Fruit fly (Drosophila melanogaster) whole organism, embryonic: ENCODE results near the gene niki.

ENCODE experiments used
- C15 ChIP-seq: fragments of 200-800 bp; sonication (Bioruptor generic); IDR thresholded peaks from 3 replicates; pipeline ENCODE4 v1.3.6; 2022; ENCODE audit warnings: missing biosample characterization, missing genetic modification characterization
- CG1024 ChIP-seq: fragments of 200-800 bp; sonication (Bioruptor generic); IDR thresholded peaks from 2 replicates; pipeline ENCODE4 v1.3.6; 2022; ENCODE audit warnings: missing biosample characterization, missing genetic modification characterization
- CG10959 ChIP-seq: fragments of 200-800 bp; sonication (Bioruptor generic); IDR thresholded peaks from 2 replicates; pipeline ENCODE4 v1.3.6; 2022; ENCODE audit warnings: missing biosample characterization, missing genetic modification characterization
- CG12769 ChIP-seq: fragments of 200-800 bp; sonication (Bioruptor generic); optimal IDR thresholded peaks from 2 replicates; lab custom pipeline; 2019; ENCODE audit warnings: missing biosample characterization, mild to moderate bottlenecking, missing genetic modification characterization, moderate library complexity
- CG13894 ChIP-seq: fragments of 200-800 bp; sonication (Bioruptor generic); optimal IDR thresholded peaks from 3 replicates; lab custom pipeline; 2018; ENCODE audit warnings: missing biosample characterization, mild to moderate bottlenecking, missing genetic modification characterization, moderate library complexity
- CG14050 ChIP-seq: fragments of 200-800 bp; sonication (Bioruptor generic); IDR thresholded peaks from 3 replicates; pipeline ENCODE4 v1.3.6; 2022; ENCODE audit warnings: missing biosample characterization, missing genetic modification characterization
- CG14441 ChIP-seq: fragments of 200-800 bp; sonication (Bioruptor generic); IDR thresholded peaks from 2 replicates; pipeline ENCODE4 v1.3.6; 2022; ENCODE audit warnings: missing biosample characterization, missing genetic modification characterization
- CG14965 ChIP-seq: fragments of 200-800 bp; sonication (Bioruptor generic); optimal IDR thresholded peaks from 2 replicates; lab custom pipeline; 2016; ENCODE audit warnings: missing biosample characterization, missing genetic modification characterization, borderline replicate concordance
- CG17912 ChIP-seq: fragments of 200-800 bp; sonication (Bioruptor generic); optimal IDR thresholded peaks from 2 replicates; lab custom pipeline; 2018; ENCODE audit warnings: missing biosample characterization, mild to moderate bottlenecking, missing genetic modification characterization
- CG2199 ChIP-seq: fragments of 200-800 bp; sonication (Bioruptor generic); IDR thresholded peaks from 3 replicates; pipeline ENCODE4 v1.3.6; 2022; ENCODE audit warnings: missing biosample characterization, missing genetic modification characterization
- CG33213 ChIP-seq: fragments of 200-800 bp; sonication (Bioruptor generic); optimal IDR thresholded peaks from 3 replicates; lab custom pipeline; 2016; ENCODE audit warnings: missing biosample characterization, missing genetic modification characterization
- CG3726 ChIP-seq: fragments of 200-800 bp; sonication (Bioruptor generic); IDR thresholded peaks from 3 replicates; pipeline ENCODE4, ENCODE4 v1.3.6; 2022; ENCODE audit warnings: missing biosample characterization, missing genetic modification characterization
- CG6854 ChIP-seq: fragments of 200-800 bp; sonication (Bioruptor generic); optimal IDR thresholded peaks from 3 replicates; lab custom pipeline; 2017; ENCODE audit warnings: missing biosample characterization, mild to moderate bottlenecking, missing genetic modification characterization
- CG9876 ChIP-seq: fragments of 200-800 bp; sonication (Bioruptor generic); optimal IDR thresholded peaks from 2 replicates; lab custom pipeline; 2016; ENCODE audit warnings: missing biosample characterization, missing genetic modification characterization
- Camta ChIP-seq: fragments of 200-800 bp; sonication (Bioruptor generic); optimal IDR thresholded peaks from 2 replicates; lab custom pipeline; 2016; ENCODE audit warnings: missing biosample characterization, missing genetic modification characterization
- D19B ChIP-seq: fragments of 200-800 bp; sonication (Bioruptor generic); optimal IDR thresholded peaks from 2 replicates; lab custom pipeline; 2017; ENCODE audit warnings: missing biosample characterization, mild to moderate bottlenecking, missing genetic modification characterization
- Dad ChIP-seq: fragments of 200-800 bp; sonication (Bioruptor generic); optimal IDR thresholded peaks from 3 replicates; lab custom pipeline; 2016; ENCODE audit warnings: missing biosample characterization, missing genetic modification characterization
- Dll ChIP-seq: fragments of 200-800 bp; sonication (Bioruptor generic); IDR thresholded peaks from 4 replicates; pipeline ENCODE4 v1.3.6; 2022; ENCODE audit warnings: missing biosample characterization, missing genetic modification characterization; ENCODE audit not compliant: partially characterized antibody
- Ets97D ChIP-seq: fragments of 200-800 bp; sonication (Bioruptor generic); optimal IDR thresholded peaks from 3 replicates; lab custom pipeline; 2016; ENCODE audit warnings: missing biosample characterization, missing genetic modification characterization
- Gug ChIP-seq: fragments of 200-800 bp; sonication (Bioruptor generic); IDR thresholded peaks from 4 replicates; pipeline ENCODE4 v1.3.6; 2022; ENCODE audit warnings: missing biosample characterization, missing genetic modification characterization
- Hand ChIP-seq: fragments of 200-800 bp; sonication (Bioruptor generic); optimal IDR thresholded peaks from 2 replicates; lab custom pipeline; 2017; ENCODE audit warnings: mild to moderate bottlenecking, missing biosample characterization, missing genetic modification reagents, missing genetic modification characterization
- Hr3 ChIP-seq: fragments of 200-800 bp; sonication (Bioruptor generic); optimal IDR thresholded peaks from 3 replicates; lab custom pipeline; 2016; ENCODE audit warnings: missing biosample characterization, missing genetic modification characterization
- Kr ChIP-seq: fragments of 200-800 bp; sonication (Bioruptor generic); optimal IDR thresholded peaks from 2 replicates; lab custom pipeline; 2017; ENCODE audit warnings: missing biosample characterization, mild to moderate bottlenecking, missing genetic modification characterization
- MBD-R2 ChIP-seq: fragments of 200-800 bp; sonication (Bioruptor generic); IDR thresholded peaks from 2 replicates; pipeline ENCODE4 v1.3.6; 2022; ENCODE audit warnings: missing biosample characterization, missing genetic modification characterization
- Side ChIP-seq: fragments of 200-800 bp; sonication (Bioruptor generic); optimal IDR thresholded peaks from 2 replicates; lab custom pipeline; 2016; ENCODE audit warnings: missing biosample characterization, missing genetic modification characterization
- Sox100B ChIP-seq: fragments of 200-800 bp; sonication (Bioruptor generic); optimal IDR thresholded peaks from 3 replicates; lab custom pipeline; 2018; ENCODE audit warnings: missing biosample characterization, mild to moderate bottlenecking, missing genetic modification characterization
- Sox102F ChIP-seq: fragments of 200-800 bp; sonication (Bioruptor generic); optimal IDR thresholded peaks from 2 replicates; lab custom pipeline; 2018; ENCODE audit warnings: missing biosample characterization, mild to moderate bottlenecking, missing genetic modification characterization, moderate library complexity
- Sry-β ChIP-seq: fragments of 200-800 bp; sonication (Bioruptor generic); optimal IDR thresholded peaks from 2 replicates; lab custom pipeline; 2018; ENCODE audit warnings: missing biosample characterization, mild to moderate bottlenecking, missing genetic modification characterization, moderate library complexity
- TFAM ChIP-seq: fragments of 200-800 bp; sonication (Bioruptor generic); optimal IDR thresholded peaks from 2 replicates; lab custom pipeline; 2017; ENCODE audit warnings: missing biosample characterization, missing genetic modification characterization, inconsistent platforms
- YL-1 ChIP-seq: fragments of 200-800 bp; sonication (Bioruptor generic); optimal IDR thresholded peaks from 3 replicates; lab custom pipeline; 2017; ENCODE audit warnings: missing biosample characterization, mild to moderate bottlenecking, missing genetic modification characterization
- aop ChIP-seq: fragments of 200-800 bp; sonication (Bioruptor generic); IDR thresholded peaks from 2 replicates; pipeline ENCODE4 v1.3.6; 2022; ENCODE audit warnings: missing biosample characterization, missing genetic modification characterization
- btn ChIP-seq: fragments of 200-800 bp; sonication (Bioruptor generic); optimal IDR thresholded peaks from 2 replicates; lab custom pipeline; 2016; ENCODE audit warnings: missing biosample characterization, missing genetic modification characterization
- caup ChIP-seq: fragments of 200-800 bp; sonication (Bioruptor generic); optimal IDR thresholded peaks from 3 replicates; lab custom pipeline; 2017; ENCODE audit warnings: missing biosample characterization, mild to moderate bottlenecking, missing genetic modification characterization, moderate library complexity; ENCODE audit not compliant: severe bottlenecking
- dmrt11E ChIP-seq: fragments of 200-800 bp; sonication (Bioruptor generic); optimal IDR thresholded peaks from 3 replicates; lab custom pipeline; 2018; ENCODE audit warnings: missing biosample characterization, mild to moderate bottlenecking, missing genetic modification characterization, moderate library complexity
- emc ChIP-seq: fragments of 200-800 bp; sonication (Bioruptor generic); optimal IDR thresholded peaks from 2 replicates; lab custom pipeline; 2016; ENCODE audit warnings: missing biosample characterization, missing genetic modification characterization
- exex ChIP-seq: fragments of 200-800 bp; sonication (Bioruptor generic); optimal IDR thresholded peaks from 4 replicates; lab custom pipeline; 2018; ENCODE audit warnings: missing biosample characterization, mild to moderate bottlenecking, missing genetic modification characterization, moderate library complexity
- fd102C ChIP-seq: fragments of 200-800 bp; sonication (Bioruptor generic); optimal IDR thresholded peaks from 2 replicates; lab custom pipeline; 2018; ENCODE audit warnings: missing biosample characterization, mild to moderate bottlenecking, missing genetic modification characterization, moderate library complexity
- gcm ChIP-seq: fragments of 200-800 bp; sonication (Bioruptor generic); optimal IDR thresholded peaks from 2 replicates; lab custom pipeline; 2019; ENCODE audit warnings: missing biosample characterization, mild to moderate bottlenecking, missing genetic modification characterization, moderate library complexity
- kah ChIP-seq: fragments of 200-800 bp; sonication (Bioruptor generic); optimal IDR thresholded peaks from 2 replicates; lab custom pipeline; 2018; ENCODE audit warnings: missing biosample characterization, mild to moderate bottlenecking, missing genetic modification characterization
- lmd ChIP-seq: fragments of 200-800 bp; sonication (Bioruptor generic); IDR thresholded peaks from 2 replicates; pipeline ENCODE4 v1.3.6; 2022; ENCODE audit warnings: missing biosample characterization, missing genetic modification characterization
- mirr ChIP-seq: fragments of 200-800 bp; sonication (Bioruptor generic); optimal IDR thresholded peaks from 3 replicates; lab custom pipeline; 2018; ENCODE audit warnings: missing biosample characterization, mild to moderate bottlenecking, missing genetic modification characterization
- nerfin-1 ChIP-seq: fragments of 200-800 bp; sonication (Bioruptor generic); optimal IDR thresholded peaks from 3 replicates; lab custom pipeline; 2019; ENCODE audit warnings: missing biosample characterization, mild to moderate bottlenecking, missing genetic modification characterization, moderate library complexity
- odd ChIP-seq: fragments of 200-800 bp; sonication (Bioruptor generic); optimal IDR thresholded peaks from 2 replicates; lab custom pipeline; 2017; ENCODE audit warnings: missing biosample characterization, mild to moderate bottlenecking, missing genetic modification characterization
- sc ChIP-seq, 3 experiments: fragments of >200 bp in 2 of 3; fragments of 200-800 bp in 1 of 3; sonication (Bioruptor generic) in 1 of 3; optimal IDR thresholded peaks; 2 replicates in 2 of 3; 3 replicates in 1 of 3; lab custom pipeline; 2017; ENCODE audit warnings: mild to moderate bottlenecking in 1 of 3, missing biosample characterization in 1 of 3, missing genetic modification characterization in 1 of 3, missing genetic modification reagents in 1 of 3
- sim ChIP-seq: fragments of 200-800 bp; sonication (Bioruptor generic); IDR thresholded peaks from 2 replicates; pipeline ENCODE4 v1.3.6; 2022; ENCODE audit warnings: missing biosample characterization, missing genetic modification characterization
- sisA ChIP-seq: fragments of 200-800 bp; sonication (Bioruptor generic); IDR thresholded peaks from 2 replicates; pipeline ENCODE4 v1.3.6; 2022; ENCODE audit warnings: missing biosample characterization, missing genetic modification characterization
- trh ChIP-seq: fragments of 200-800 bp; sonication (Bioruptor generic); optimal IDR thresholded peaks from 2 replicates; lab custom pipeline; 2016; ENCODE audit warnings: missing biosample characterization, missing genetic modification characterization
- twi ChIP-seq: fragments of 200-800 bp; optimal IDR thresholded peaks from 2 replicates; lab custom pipeline; 2019; ENCODE audit warnings: missing biosample characterization, mild to moderate bottlenecking, missing genetic modification characterization, moderate library complexity
- tx ChIP-seq: fragments of 200-800 bp; sonication (Bioruptor generic); optimal IDR thresholded peaks from 2 replicates; lab custom pipeline; 2016; ENCODE audit warnings: missing biosample characterization, missing genetic modification characterization
- wor ChIP-seq: fragments of 200-800 bp; sonication (Bioruptor generic); IDR thresholded peaks from 2 replicates; pipeline ENCODE4 v1.3.6; 2022; ENCODE audit warnings: missing biosample characterization, missing genetic modification characterization

The niki gene

DNA sequence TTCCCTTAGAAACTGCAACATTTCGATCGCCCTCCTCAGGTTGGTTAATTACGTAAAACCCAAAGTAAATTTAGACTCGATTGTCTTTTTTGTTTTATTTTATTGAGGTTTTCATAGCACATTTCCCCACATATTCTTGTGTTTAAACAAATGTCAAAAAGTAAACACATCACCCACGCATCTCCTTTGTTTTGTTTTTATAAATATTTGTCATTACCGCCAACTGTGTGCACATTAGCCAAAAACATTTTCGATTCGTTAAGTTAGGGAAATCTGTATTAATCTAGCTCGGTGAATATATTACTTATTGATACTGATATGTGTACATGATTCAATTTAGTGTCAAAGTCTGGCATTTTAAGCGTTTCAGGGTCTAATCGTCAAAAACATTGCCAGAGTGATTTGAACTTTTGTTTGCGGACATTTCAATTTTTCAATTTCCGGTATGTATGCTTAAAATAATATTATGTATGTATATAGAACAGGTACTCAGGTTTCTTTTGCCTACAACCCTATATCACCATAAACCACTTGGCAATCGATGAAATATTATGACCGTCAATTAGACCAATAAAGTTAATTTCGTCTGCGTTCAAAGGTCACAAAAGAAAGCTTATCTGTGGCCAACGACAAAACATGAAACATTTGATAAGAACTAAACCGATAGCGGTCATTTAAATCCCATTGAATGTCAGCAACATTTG is 15.7 kb downstream of the niki start (continued):
- TF ChIP-seq Ets97D (GFP tag; lab: Kevin White, UChicago) (no peak), CG6854 (GFP tag; lab: Kevin White, UChicago) (peak; percentile 48), Gug (no peak), tx (no peak), aop (no peak), CG10959 (GFP tag; lab: Robert Waterston, UW) (no peak), wor (GFP tag; lab: Robert Waterston, UW) (no peak), fd102C (GFP tag; lab: Kevin White, UChicago) (no peak), sisA (GFP tag; lab: Robert Waterston, UW) (no peak), Dad (GFP tag; lab: Kevin White, UChicago) (no peak), Camta (GFP tag; lab: Kevin White, UChicago) (peak; percentile 19), CG17912 (GFP tag; lab: Kevin White, UChicago) (no peak), CG13894 (tag; lab: Kevin White, UChicago) (no peak), odd (GFP tag; lab: Kevin White, UChicago) (no peak), Sox102F (GFP tag; lab: Kevin White, UChicago) (no peak), mirr (GFP tag; lab: Kevin White, UChicago) (peak; percentile 39), gcm (GFP tag; lab: Kevin White, UChicago) (peak; percentile 44), CG9876 (no peak), CG12769 (tag; lab: Kevin White, UChicago) (no peak), nerfin-1 (tag; lab: Kevin White, UChicago) (peak; percentile 52), TFAM (GFP tag; lab: Kevin White, UChicago) (no peak), Dll (GFP tag; lab: Robert Waterston, UW) (no peak), CG1024 (no peak), YL-1 (GFP tag; lab: Kevin White, UChicago) (no peak), btn (GFP tag; lab: Kevin White, UChicago) (no peak), sc (optimal IDR thresholded peaks at IDR 0.05; lab: Kevin White, UChicago) (no peak), sc (GFP tag; optimal IDR thresholded peaks at IDR 0.05; lab: Kevin White, UChicago) (no peak), lmd (no peak), CG2199 (GFP tag; lab: Robert Waterston, UW) (no peak), CG14050 (no peak), caup (GFP tag; lab: Kevin White, UChicago) (peak; percentile 68), Side (GFP tag; lab: Kevin White, UChicago) (no peak), dmrt11E (tag; lab: Kevin White, UChicago) (peak; percentile 12), kah (GFP tag; lab: Kevin White, UChicago) (no peak), C15 (GFP tag; lab: Robert Waterston, UW) (no peak), trh (GFP tag; lab: Kevin White, UChicago) (peak; percentile 16), CG14441 (GFP tag; lab: Robert Waterston, UW) (no peak), Sry-β (GFP tag; lab: Kevin White, UChicago) (peak; percentile 31), twi (no peak), CG3726 (no peak), Hr3 (GFP tag; lab: Kevin White, UChicago) (no peak), Sox100B (GFP tag; lab: Kevin White, UChicago) (no peak), D19B (GFP tag; lab: Kevin White, UChicago) (no peak), Hand (GFP tag; lab: Kevin White, UChicago) (no peak), CG14965 (no peak), exex (tag; lab: Kevin White, UChicago) (peak; percentile 90), CG33213 (peak; percentile 41), Kr (GFP tag; lab: Kevin White, UChicago) (no peak), sim (no peak), emc (no peak), MBD-R2 (GFP tag; lab: Robert Waterston, UW) (no peak)
